Worm (Caenorhabditis elegans): Measurements from ENCODE around the gene F02A9.7.

The F02A9.7 gene

DNA sequence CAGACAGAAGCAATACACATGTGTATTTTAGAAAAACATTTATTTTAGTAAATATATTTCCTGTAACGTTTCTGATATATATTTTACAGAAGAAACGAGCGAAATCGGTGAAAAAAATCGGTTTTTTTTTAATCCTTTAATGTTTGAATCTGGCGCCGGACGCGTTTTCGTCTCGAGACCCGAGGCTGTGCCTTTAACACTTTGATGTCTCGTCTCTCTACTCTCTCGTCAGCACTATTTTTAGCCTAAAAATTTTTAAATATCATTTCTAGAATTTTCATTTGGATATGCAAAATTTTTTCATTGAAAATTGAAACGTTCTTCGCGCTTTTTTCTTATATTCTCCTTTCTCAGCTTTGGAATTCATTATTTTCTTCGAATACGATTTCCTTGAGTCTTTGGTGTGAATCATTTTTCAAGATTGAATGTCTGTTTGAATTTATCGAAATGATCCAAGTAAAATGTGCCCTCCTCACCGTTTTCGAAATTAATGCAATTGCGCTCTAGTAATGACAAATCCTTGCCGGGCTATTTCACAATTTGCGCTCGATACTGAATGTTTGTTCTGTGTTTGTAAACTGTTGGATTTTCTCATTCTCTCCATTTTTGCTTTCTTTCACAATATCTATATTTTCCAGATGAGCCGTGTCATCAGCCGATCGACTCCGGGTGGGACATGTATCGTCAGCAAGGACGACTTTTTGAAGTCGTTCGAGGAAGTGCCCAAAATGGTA is 20.9 kb downstream of the F02A9.7 start, which contains the start of gene cls-2:
cls-2 (plus strand) TSS at position 635 of the 734 bp plus-strand sequence.
- TF ChIP-seq C34B4.2 (tag; optimal IDR thresholded peaks at IDR 0.05) (no peak), egl-27 (tag; optimal IDR thresholded peaks at IDR 0.05) (no peak), lsy-2 (tag; optimal IDR thresholded peaks at IDR 0.05) (peak; percentile 5 to 42), dpl-1 (GFP tag; optimal IDR thresholded peaks at IDR 0.05) (peak in 1 of 3 experiments; percentile 20), zip-4 (GFP tag; optimal IDR thresholded peaks at IDR 0.05) (peak; percentile 10), lin-35 (GFP tag; optimal IDR thresholded peaks at IDR 0.05) (peak in 1 of 2 experiments; percentile 21), skn-1 (tag; optimal IDR thresholded peaks at IDR 0.05) (peak; percentile 54), ceh-82 (tag; optimal IDR thresholded peaks at IDR 0.05) (peak in 1 of 3 experiments; percentile 56), efl-1 (optimal IDR thresholded peaks at IDR 0.05) (peak in 1 of 2 experiments; percentile 37), efl-1 (GFP tag; optimal IDR thresholded peaks at IDR 0.05 in 1 of 2) (peak; percentile 7 to 43), sox-4 (tag; optimal IDR thresholded peaks at IDR 0.05) (no peak), mep-1 (tag; optimal IDR thresholded peaks at IDR 0.05) (peak; percentile 16)

DNA sequence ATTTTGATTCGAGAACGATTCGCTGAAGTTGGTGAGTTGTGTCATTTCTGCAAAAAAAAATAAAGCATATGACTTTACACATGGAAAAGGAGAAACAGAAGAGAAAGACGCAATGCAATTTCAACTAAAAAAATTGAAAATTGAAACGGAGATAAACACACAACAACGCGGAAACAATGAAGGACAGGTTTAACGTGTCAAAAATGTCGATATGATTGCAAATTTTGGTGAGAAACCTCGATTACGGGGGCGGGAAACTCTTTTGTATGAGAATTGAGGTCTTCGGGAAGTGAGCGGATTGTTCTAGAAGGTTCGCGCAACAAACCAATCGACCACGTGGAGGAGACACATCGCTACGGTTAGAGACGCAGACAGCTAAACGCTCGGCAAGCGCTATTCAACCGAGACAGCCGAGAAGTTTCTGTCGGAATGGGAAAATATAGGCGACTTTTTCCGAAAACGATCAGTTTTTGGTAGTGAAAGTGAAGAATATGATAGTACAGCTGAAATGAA is 21.6 kb downstream of the F02A9.7 start, which contains the start of gene R107.5:
R107.5 (minus strand) TSS at position 51 of the 513 bp plus-strand sequence.
- TF ChIP-seq nhr-84 (tag; optimal IDR thresholded peaks at IDR 0.05): no peak
- peak; percentile 54; the same call in 1 of the 2 replicates for TF ChIP-seq unc-98 (GFP tag; IDR thresholded peaks at IDR 0.05)
- no peak for TF ChIP-seq mef-2 (tag; optimal IDR thresholded peaks at IDR 0.05)
- peak; percentile 65 for TF ChIP-seq sup-37 (GFP tag; optimal IDR thresholded peaks at IDR 0.05)
- peak; percentile 95 for TF ChIP-seq skn-1 (tag; optimal IDR thresholded peaks at IDR 0.05)
- TF ChIP-seq alr-1 (tag; optimal IDR thresholded peaks at IDR 0.05; ENCODE audit: borderline replicate concordance): no peak
- TF ChIP-seq nhr-76 (tag; optimal IDR thresholded peaks at IDR 0.05): no peak
- TF ChIP-seq efl-1 (optimal IDR thresholded peaks at IDR 0.05): peak; percentile 75 to 80
- peak; percentile 73 to 95 for TF ChIP-seq efl-1 (GFP tag; optimal IDR thresholded peaks at IDR 0.05 in 1 of 2)
- TF ChIP-seq lin-15B (tag; optimal IDR thresholded peaks at IDR 0.05): peak; percentile 40
- peak; percentile 94 for TF ChIP-seq mep-1 (tag; optimal IDR thresholded peaks at IDR 0.05)
- peak; percentile 83 to 99 for TF ChIP-seq mdl-1 (tag; optimal IDR thresholded peaks at IDR 0.05)
- TF ChIP-seq isw-1 (GFP tag; IDR thresholded peaks at IDR 0.05): peak; percentile 75
- no peak for TF ChIP-seq fkh-4 (tag; optimal IDR thresholded peaks at IDR 0.05; ENCODE audit: borderline replicate concordance)
- TF ChIP-seq aha-1 (tag; optimal IDR thresholded peaks at IDR 0.05): peak; percentile 58
- peak; percentile 68 for TF ChIP-seq nhr-77 (tag; optimal IDR thresholded peaks at IDR 0.05)
- peak; percentile 65 for TF ChIP-seq snpc-4 (tag; optimal IDR thresholded peaks at IDR 0.05)
- TF ChIP-seq lin-35 (GFP tag; optimal IDR thresholded peaks at IDR 0.05): peak; percentile 82 to 88
- TF ChIP-seq jun-1 (tag; optimal IDR thresholded peaks at IDR 0.05): peak; percentile 91
- TF ChIP-seq pag-3 (tag; optimal IDR thresholded peaks at IDR 0.05; ENCODE audit: borderline replicate concordance, insufficient read depth): peak; percentile 27
- TF ChIP-seq sox-4 (tag; optimal IDR thresholded peaks at IDR 0.05): peak; percentile 22
- peak; percentile 86 for TF ChIP-seq xbp-1 (tag; optimal IDR thresholded peaks at IDR 0.05)
- TF ChIP-seq nhr-11 (tag; optimal IDR thresholded peaks at IDR 0.05): peak; percentile 22
- TF ChIP-seq hlh-17 (GFP tag; optimal IDR thresholded peaks at IDR 0.05; ENCODE audit: borderline replicate concordance): no peak
- peak; percentile 26 for TF ChIP-seq fos-1 (tag; optimal IDR thresholded peaks at IDR 0.05)
- TF ChIP-seq unc-86 (tag; optimal IDR thresholded peaks at IDR 0.05): peak; percentile 83
- no peak for TF ChIP-seq vab-15 (tag; optimal IDR thresholded peaks at IDR 0.05)
- TF ChIP-seq zag-1 (tag; optimal IDR thresholded peaks at IDR 0.05): no peak
- peak; percentile 22 for TF ChIP-seq tlp-1 (tag; optimal IDR thresholded peaks at IDR 0.05)
- peak; percentile 95 for TF ChIP-seq nhr-47 (tag; optimal IDR thresholded peaks at IDR 0.05)
- TF ChIP-seq efl-3 (GFP tag; optimal IDR thresholded peaks at IDR 0.05): no peak
- TF ChIP-seq mab-9 (GFP tag; IDR thresholded peaks at IDR 0.05): peak; percentile 97
- TF ChIP-seq ces-1 (GFP tag; optimal IDR thresholded peaks at IDR 0.05): no peak
- TF ChIP-seq lir-3 (tag; optimal IDR thresholded peaks at IDR 0.05; ENCODE audit: poor library complexity): peak; percentile 49
- peak; percentile 75 for TF ChIP-seq ceh-8 (GFP tag; optimal IDR thresholded peaks at IDR 0.05)
- peak; percentile 99 for TF ChIP-seq snu-23 (GFP tag; optimal IDR thresholded peaks at IDR 0.05)
- TF ChIP-seq Y116A8C.19 (tag; optimal IDR thresholded peaks at IDR 0.05; ENCODE audit: borderline replicate concordance): no peak
- peak; percentile 92 for TF ChIP-seq nhr-19 (GFP tag; conservative IDR thresholded peaks at IDR 0.05)
- TF ChIP-seq lin-13 (GFP tag; optimal IDR thresholded peaks at IDR 0.05): peak; percentile 89
- no peak for TF ChIP-seq unc-62 (GFP tag; optimal IDR thresholded peaks at IDR 0.05)
- TF ChIP-seq C04F5.9 (tag; optimal IDR thresholded peaks at IDR 0.05): peak; percentile 46
